Worm (Caenorhabditis elegans) whole organism, L1 larva: Measurements from ENCODE around the gene F54F2.14.

Experiments used
- F16B12.6 ChIP-seq: fragments of 150-350 bp; optimal IDR thresholded peaks from 2 replicates; lab custom pipeline; 2014; ENCODE audit warnings: missing biosample characterization, missing genetic modification characterization
- Y116A8C.19 ChIP-seq: sonication (generic microtip); optimal IDR thresholded peaks from 2 replicates; lab custom pipeline; 2016; ENCODE audit warnings: missing compliant biosample characterization, missing genetic modification characterization, borderline replicate concordance
- ama-1 ChIP-seq: fragments of 150-350 bp; optimal IDR thresholded peaks from 2 replicates; lab custom pipeline; 2014
- blmp-1 ChIP-seq: fragments of 150-350 bp; optimal IDR thresholded peaks from 2 replicates; lab custom pipeline; 2014; ENCODE audit warnings: missing biosample characterization, missing genetic modification characterization
- dsc-1 ChIP-seq: sonication (generic microtip); optimal IDR thresholded peaks from 2 replicates; lab custom pipeline; 2016; ENCODE audit warnings: mild to moderate bottlenecking, missing genetic modification characterization, missing compliant biosample characterization
- efl-1 ChIP-seq, 4 experiments: fragments of 150-350 bp; optimal IDR thresholded peaks in 3 of 4; peaks in 1 of 4; 1 replicate in 1 of 4; 2 replicates in 3 of 4; lab custom pipeline; 2014; ENCODE audit warnings: missing biosample characterization in 2 of 4, missing genetic modification characterization in 2 of 4, missing genetic modification reagents in 2 of 4
- egl-13 ChIP-seq: sonication (generic microtip); optimal IDR thresholded peaks from 2 replicates; lab custom pipeline; 2016; ENCODE audit warnings: missing genotype, missing genetic modification reagents, missing genetic modification characterization, missing compliant biosample characterization
- elt-2 ChIP-seq: sonication (generic microtip); optimal IDR thresholded peaks from 2 replicates; lab custom pipeline; 2016; ENCODE audit warnings: missing genetic modification characterization, mild to moderate bottlenecking, inconsistent platforms, missing compliant biosample characterization, missing genetic modification reagents
- fkh-10 ChIP-seq: sonication (generic microtip); optimal IDR thresholded peaks from 2 replicates; lab custom pipeline; 2017; ENCODE audit warnings: missing biosample characterization, missing genetic modification reagents, missing genetic modification characterization
- fkh-4 ChIP-seq: sonication (generic microtip); optimal IDR thresholded peaks from 2 replicates; lab custom pipeline; 2016; ENCODE audit warnings: missing compliant biosample characterization, missing genetic modification characterization, borderline replicate concordance
- fkh-8 ChIP-seq: sonication (generic microtip); optimal IDR thresholded peaks from 2 replicates; lab custom pipeline; 2016; ENCODE audit warnings: mild to moderate bottlenecking, missing genetic modification characterization, missing compliant biosample characterization
- hlh-17 ChIP-seq: fragments of 200-800 bp; sonication (Bioruptor generic); optimal IDR thresholded peaks from 2 replicates; lab custom pipeline; 2018; ENCODE audit warnings: missing genetic modification characterization, mild to moderate bottlenecking, missing compliant biosample characterization, moderate library complexity, borderline replicate concordance
- hpl-2 ChIP-seq: fragments of 150-350 bp; optimal IDR thresholded peaks from 2 replicates; lab custom pipeline; 2014; ENCODE audit warnings: missing biosample characterization, missing genetic modification reagents, missing genetic modification characterization
- irx-1 ChIP-seq: sonication (generic microtip); optimal IDR thresholded peaks from 2 replicates; lab custom pipeline; 2016; ENCODE audit warnings: missing genetic modification characterization, missing compliant biosample characterization
- isw-1 ChIP-seq: fragments of 200-800 bp; sonication (Bioruptor generic); IDR thresholded peaks from 2 replicates; pipeline ENCODE4 v1.3.6; 2022; ENCODE audit warnings: missing genetic modification characterization, missing compliant biosample characterization
- jun-1 ChIP-seq: fragments of 150-350 bp; optimal IDR thresholded peaks from 2 replicates; lab custom pipeline; 2014; ENCODE audit warnings: missing biosample characterization, missing genetic modification reagents, missing genetic modification characterization
- mdl-1 ChIP-seq, 2 experiments: fragments of 150-350 bp; optimal IDR thresholded peaks; 2 replicates each; lab custom pipeline; 2014 to 2017; ENCODE audit warnings: missing biosample characterization in 2 of 2, missing genetic modification characterization in 2 of 2, inconsistent platforms in 1 of 2
- mef-2 ChIP-seq: fragments of 150-350 bp; optimal IDR thresholded peaks from 2 replicates; lab custom pipeline; 2014; ENCODE audit warnings: missing biosample characterization, missing genetic modification characterization
- nhr-19 ChIP-seq: fragments of 200-800 bp; sonication (Bioruptor generic); conservative IDR thresholded peaks from 2 replicates; pipeline ENCODE4 v1.3.6; 2022; ENCODE audit warnings: missing genetic modification characterization, missing compliant biosample characterization
- nhr-28 ChIP-seq: fragments of 150-350 bp; optimal IDR thresholded peaks from 2 replicates; lab custom pipeline; 2014; ENCODE audit warnings: missing biosample characterization, missing genetic modification characterization
- nhr-76 ChIP-seq: sonication (generic microtip); optimal IDR thresholded peaks from 2 replicates; lab custom pipeline; 2017; ENCODE audit warnings: missing biosample characterization, missing genetic modification characterization
- nhr-85 ChIP-seq: sonication (generic microtip); peaks from one replicate; lab custom pipeline; 2016; ENCODE audit warnings: missing genetic modification characterization, inconsistent platforms, missing compliant biosample characterization
- pag-3 ChIP-seq: sonication (generic microtip); optimal IDR thresholded peaks from 2 replicates; lab custom pipeline; 2017; ENCODE audit warnings: missing genetic modification characterization, mild to moderate bottlenecking, missing compliant biosample characterization, antibody characterized with exemption, borderline replicate concordance; ENCODE audit not compliant: insufficient read depth
- skn-1 ChIP-seq: fragments of 150-350 bp; optimal IDR thresholded peaks from 2 replicates; lab custom pipeline; 2014; ENCODE audit warnings: missing biosample characterization, missing genetic modification characterization
- sup-37 ChIP-seq: fragments of 200-800 bp; sonication (Bioruptor generic); optimal IDR thresholded peaks from 2 replicates; lab custom pipeline; 2018; ENCODE audit warnings: mild to moderate bottlenecking, missing genetic modification characterization, missing compliant biosample characterization
- tbx-2 ChIP-seq: sonication (generic microtip); optimal IDR thresholded peaks from 2 replicates; lab custom pipeline; 2016; ENCODE audit warnings: missing genetic modification characterization, missing compliant biosample characterization
- tlp-1 ChIP-seq: fragments of 150-350 bp; optimal IDR thresholded peaks from 2 replicates; lab custom pipeline; 2014; ENCODE audit warnings: missing biosample characterization, missing genetic modification characterization
- unc-130 ChIP-seq: fragments of 150-350 bp; optimal IDR thresholded peaks from 2 replicates; lab custom pipeline; 2017; ENCODE audit warnings: missing biosample characterization, missing genetic modification characterization, inconsistent platforms
- unc-30 ChIP-seq: sonication (generic microtip); optimal IDR thresholded peaks from 2 replicates; lab custom pipeline; 2017; ENCODE audit warnings: missing biosample characterization, missing genetic modification characterization
- unc-62 ChIP-seq: fragments of 150-350 bp; optimal IDR thresholded peaks from 2 replicates; lab custom pipeline; 2014; ENCODE audit warnings: missing biosample characterization, missing genetic modification reagents, missing genetic modification characterization
- zip-4 ChIP-seq: fragments of 200-800 bp; sonication (Bioruptor generic); optimal IDR thresholded peaks from 2 replicates; lab custom pipeline; 2018; ENCODE audit warnings: mild to moderate bottlenecking, missing genetic modification characterization, moderate library complexity, missing compliant biosample characterization

Gene F54F2.14

ce11 chrIII:8754682-8755081 lies 36.7 kb upstream of the F54F2.14 start, which contains the start of gene tomm-70 (continued):
- TF ChIP-seq ama-1 (lab: Kevin White, UChicago): no peak
- no peak for TF ChIP-seq fkh-10 (GFP tag; lab: Kevin White, UChicago)
- no peak for TF ChIP-seq unc-130 (tag; lab: Kevin White, UChicago)
- TF ChIP-seq nhr-28: no peak
- TF ChIP-seq egl-13 (tag; lab: Kevin White, UChicago): no peak
- TF ChIP-seq irx-1: no peak
- TF ChIP-seq pag-3 (tag; lab: Kevin White, UChicago): no peak
- no peak for TF ChIP-seq elt-2 (tag; lab: Kevin White, UChicago)
- no peak for TF ChIP-seq isw-1 (GFP tag; lab: Robert Waterston, UW)
- no peak for TF ChIP-seq hlh-17 (GFP tag; lab: Kevin White, UChicago)
- TF ChIP-seq blmp-1 (tag; lab: Kevin White, UChicago): peak; percentile 35
- TF ChIP-seq mef-2 (tag; lab: Kevin White, UChicago): no peak
- no peak for TF ChIP-seq fkh-8
- TF ChIP-seq sup-37 (GFP tag; lab: Kevin White, UChicago): no peak
- TF ChIP-seq nhr-76 (tag; lab: Kevin White, UChicago): no peak
- no peak for TF ChIP-seq Y116A8C.19 (tag; lab: Kevin White, UChicago)
- TF ChIP-seq tbx-2 (tag; lab: Kevin White, UChicago): no peak
- TF ChIP-seq zip-4 (GFP tag; lab: Kevin White, UChicago): no peak
- no peak for TF ChIP-seq unc-30 (tag; lab: Kevin White, UChicago)
- peak; percentile 40 for TF ChIP-seq nhr-85 (tag; lab: Kevin White, UChicago)
- no peak for TF ChIP-seq tlp-1
- no peak for TF ChIP-seq F16B12.6 (tag; lab: Kevin White, UChicago)
- TF ChIP-seq jun-1 (tag; lab: Kevin White, UChicago): no peak
- TF ChIP-seq mdl-1 (tag; optimal IDR thresholded peaks at IDR 0.05; lab: Kevin White, UChicago): no peak

- no peak for TF ChIP-seq skn-1
- TF ChIP-seq efl-1 (optimal IDR thresholded peaks at IDR 0.05; lab: Kevin White, UChicago): no peak
- TF ChIP-seq efl-1 (GFP tag; optimal IDR thresholded peaks at IDR 0.05 in 1 of 2; lab: Kevin White, UChicago): peak in 1 of 2 experiments; percentile 86
- TF ChIP-seq unc-62: no peak
- TF ChIP-seq fkh-4 (tag; lab: Kevin White, UChicago): peak; percentile 7
- TF ChIP-seq dsc-1 (tag; lab: Kevin White, UChicago): peak; percentile 66
Measured at ce11 chrIII:8761040-8761654, 30.2 kb upstream of the F54F2.14 start, which contains the start of gene aak-1. TSS of gene aak-1 (minus strand) at chrIII:8761090.

- TF ChIP-seq nhr-19 (GFP tag; lab: Robert Waterston, UW): no peak
- peak; percentile 56 for TF ChIP-seq dsc-1 (tag; lab: Kevin White, UChicago)
- TF ChIP-seq fkh-4 (tag; lab: Kevin White, UChicago): peak; percentile 21
Measured at ce11 chrIII:8762016-8762415, 29.3 kb upstream of the F54F2.14 start.

ce11 chrIII:8763111-8763510 lies 28.2 kb upstream of the F54F2.14 start:
- TF ChIP-seq efl-1 (optimal IDR thresholded peaks at IDR 0.05; lab: Kevin White, UChicago) (no peak), efl-1 (GFP tag; optimal IDR thresholded peaks at IDR 0.05 in 1 of 2; lab: Kevin White, UChicago) (peak in 1 of 2 experiments; percentile 79), nhr-28 (no peak)
- TF ChIP-seq, all 84 proteins: peak for 1

ce11 chrIII:8765030-8765429 lies 26.3 kb upstream of the F54F2.14 start:
- TF ChIP-seq dsc-1 (tag; lab: Kevin White, UChicago) (peak; percentile 60), hpl-2 (GFP tag; lab: Kevin White, UChicago) (no peak), isw-1 (GFP tag; lab: Robert Waterston, UW) (no peak)
